Worm (Caenorhabditis elegans) whole organism, L2 larva: ENCODE measurements around the gene cpna-5.

Source experiments
- C34F6.9 ChIP-seq: fragments of 150-350 bp; optimal IDR thresholded peaks from 2 replicates; lab custom pipeline; 2014; ENCODE audit warnings: missing biosample characterization, missing genetic modification characterization
- F13H6.1 ChIP-seq: sonication (generic microtip); optimal IDR thresholded peaks from 2 replicates; lab custom pipeline; 2016; ENCODE audit warnings: missing genetic modification characterization, missing compliant biosample characterization
- Y55F3AM.14 ChIP-seq: fragments of 200-800 bp; sonication (Bioruptor generic); optimal IDR thresholded peaks from 2 replicates; lab custom pipeline; 2018; ENCODE audit warnings: mild to moderate bottlenecking, missing genetic modification characterization, missing compliant biosample characterization
- alr-1 ChIP-seq: fragments of 150-350 bp; optimal IDR thresholded peaks from 2 replicates; lab custom pipeline; 2014; ENCODE audit warnings: missing biosample characterization, missing genetic modification characterization
- aly-2 ChIP-seq: fragments of 150-350 bp; optimal IDR thresholded peaks from 2 replicates; lab custom pipeline; 2014; ENCODE audit warnings: missing biosample characterization, missing genetic modification characterization
- blmp-1 ChIP-seq: sonication (generic microtip); optimal IDR thresholded peaks from 2 replicates; lab custom pipeline; 2017; ENCODE audit warnings: missing genetic modification characterization, mild to moderate bottlenecking, missing compliant biosample characterization, antibody characterized with exemption, moderate library complexity; ENCODE audit not compliant: insufficient read depth
- ceh-16 ChIP-seq: fragments of 150-350 bp; optimal IDR thresholded peaks from 2 replicates; lab custom pipeline; 2014; ENCODE audit warnings: missing biosample characterization, missing genetic modification characterization
- crh-2 ChIP-seq: sonication (generic microtip); optimal IDR thresholded peaks from 2 replicates; lab custom pipeline; 2017; ENCODE audit warnings: missing biosample characterization, missing genetic modification characterization
- dmd-4 ChIP-seq: sonication (generic microtip); optimal IDR thresholded peaks from 2 replicates; lab custom pipeline; 2017; ENCODE audit warnings: missing biosample characterization, missing genetic modification characterization
- egl-27 ChIP-seq: sonication (generic microtip); optimal IDR thresholded peaks from 3 replicates; lab custom pipeline; 2017; ENCODE audit warnings: missing biosample characterization, missing genetic modification reagents, missing genetic modification characterization
- elt-1 ChIP-seq: fragments of 150-350 bp; optimal IDR thresholded peaks from 2 replicates; lab custom pipeline; 2014; ENCODE audit warnings: missing biosample characterization, missing genetic modification characterization
- elt-3 ChIP-seq: sonication (generic microtip); optimal IDR thresholded peaks from 2 replicates; lab custom pipeline; 2017; ENCODE audit warnings: missing biosample characterization, missing genetic modification characterization
- fos-1 ChIP-seq: fragments of 150-350 bp; optimal IDR thresholded peaks from 2 replicates; lab custom pipeline; 2014; ENCODE audit warnings: missing biosample characterization, missing genetic modification characterization
- lsy-2 ChIP-seq, 2 experiments: fragments of 150-350 bp in 1 of 2; sonication (generic microtip) in 1 of 2; optimal IDR thresholded peaks; 2 replicates each; lab custom pipeline; 2014 to 2017; ENCODE audit warnings: missing biosample characterization in 2 of 2, missing genetic modification characterization in 2 of 2
- mdl-1 ChIP-seq, 2 experiments: fragments of 150-350 bp in 1 of 2; sonication (generic microtip) in 1 of 2; optimal IDR thresholded peaks; 2 replicates each; lab custom pipeline; 2017; ENCODE audit warnings: missing biosample characterization in 2 of 2, missing genetic modification characterization in 2 of 2
- nhr-12 ChIP-seq: fragments of 150-350 bp; optimal IDR thresholded peaks from 2 replicates; lab custom pipeline; 2014; ENCODE audit warnings: missing biosample characterization, missing genetic modification characterization
- nhr-129 ChIP-seq: fragments of 150-350 bp; optimal IDR thresholded peaks from 2 replicates; lab custom pipeline; 2014; ENCODE audit warnings: missing biosample characterization, missing genetic modification characterization
- nhr-21 ChIP-seq: fragments of 150-350 bp; optimal IDR thresholded peaks from 2 replicates; lab custom pipeline; 2014; ENCODE audit warnings: missing biosample characterization, missing genetic modification characterization
- nhr-237 ChIP-seq: fragments of 150-350 bp; optimal IDR thresholded peaks from 2 replicates; lab custom pipeline; 2014; ENCODE audit warnings: missing biosample characterization, missing genetic modification characterization
- nhr-25 ChIP-seq: fragments of 150-350 bp; sonication (generic microtip); optimal IDR thresholded peaks from 3 replicates; lab custom pipeline; 2014; ENCODE audit warnings: missing biosample characterization, missing genetic modification characterization
- nhr-77 ChIP-seq: fragments of 150-350 bp; optimal IDR thresholded peaks from 2 replicates; lab custom pipeline; 2014; ENCODE audit warnings: missing biosample characterization, missing genetic modification characterization
- peb-1 ChIP-seq: fragments of 150-350 bp; optimal IDR thresholded peaks from 2 replicates; lab custom pipeline; 2014; ENCODE audit warnings: missing biosample characterization, missing genetic modification characterization
- sem-4 ChIP-seq: fragments of 150-350 bp; optimal IDR thresholded peaks from 2 replicates; lab custom pipeline; 2014; ENCODE audit warnings: missing biosample characterization, missing genetic modification reagents, missing genetic modification characterization
- skn-1 ChIP-seq: sonication (generic microtip); optimal IDR thresholded peaks from 2 replicates; lab custom pipeline; 2017; ENCODE audit warnings: missing biosample characterization, missing genetic modification characterization
- sma-3 ChIP-seq: sonication (generic microtip); optimal IDR thresholded peaks from 2 replicates; lab custom pipeline; 2016; ENCODE audit warnings: missing genetic modification reagents, missing genetic modification characterization, missing compliant biosample characterization
- sma-9 ChIP-seq, 2 experiments: fragments of 150-350 bp in 1 of 2; sonication (generic microtip) in 1 of 2; optimal IDR thresholded peaks; 2 replicates each; lab custom pipeline; 2014 to 2016; ENCODE audit warnings: missing genetic modification characterization in 2 of 2, mild to moderate bottlenecking in 1 of 2, missing biosample characterization in 1 of 2, missing compliant biosample characterization in 1 of 2, missing genetic modification reagents in 1 of 2, moderate library complexity in 1 of 2
- unc-39 ChIP-seq: fragments of 150-350 bp; optimal IDR thresholded peaks from 2 replicates; lab custom pipeline; 2014; ENCODE audit warnings: missing biosample characterization, missing genetic modification characterization
- unc-55 ChIP-seq: fragments of 150-350 bp; sonication (generic microtip); optimal IDR thresholded peaks from 3 replicates; lab custom pipeline; 2014; ENCODE audit warnings: missing biosample characterization, missing genetic modification reagents, missing genetic modification characterization

The cpna-5 gene

ce11 chrII:7663704-7664660, 54.4 kb downstream of the cpna-5 start, which contains the start of the genes F18A1.7 and rpa-1:
TSS of gene F18A1.7 (minus strand) at chrII:7663754.
TSS of gene rpa-1 (plus strand) at chrII:7664582.
- no peak for TF ChIP-seq aly-2 (tag; lab: Kevin White, UChicago)
- TF ChIP-seq lsy-2 (tag; optimal IDR thresholded peaks at IDR 0.05; lab: Kevin White, UChicago), result peak in 1 of 2 experiments; percentile 37
- TF ChIP-seq C34F6.9 (tag; lab: Kevin White, UChicago), result peak; percentile 55
- TF ChIP-seq nhr-129 (tag; lab: Kevin White, UChicago), result peak; percentile 36
- no peak for TF ChIP-seq ceh-16 (tag; lab: Kevin White, UChicago)
- peak; percentile 9 for TF ChIP-seq fos-1 (tag; lab: Kevin White, UChicago)
- TF ChIP-seq unc-55 (GFP tag; lab: Kevin White, UChicago), result peak; percentile 24
- TF ChIP-seq, all 48 proteins: peak for 5

ce11 chrII:7663028-7663427, 55.4 kb downstream of the cpna-5 start:
- TF ChIP-seq ceh-16 (tag; lab: Kevin White, UChicago), result no peak
- no peak for TF ChIP-seq unc-55 (GFP tag; lab: Kevin White, UChicago)
- no peak for TF ChIP-seq F13H6.1 (tag; lab: Kevin White, UChicago)
- no peak for TF ChIP-seq crh-2 (tag; lab: Kevin White, UChicago)
- TF ChIP-seq elt-3 (tag; lab: Kevin White, UChicago), result no peak
- TF ChIP-seq mdl-1 (tag; optimal IDR thresholded peaks at IDR 0.05; lab: Kevin White, UChicago), result no peak
- TF ChIP-seq nhr-12 (tag; lab: Kevin White, UChicago), result no peak
- TF ChIP-seq peb-1, result no peak
- no peak for TF ChIP-seq nhr-21 (tag; lab: Kevin White, UChicago)
- TF ChIP-seq dmd-4 (tag; lab: Kevin White, UChicago), result no peak
- TF ChIP-seq sma-3 (GFP tag; lab: Kevin White, UChicago), result no peak
- TF ChIP-seq nhr-25 (tag; lab: Kevin White, UChicago), result no peak
- no peak for TF ChIP-seq blmp-1 (tag; lab: Kevin White, UChicago)
- TF ChIP-seq skn-1 (tag; lab: Kevin White, UChicago), result no peak
- no peak for TF ChIP-seq Y55F3AM.14 (GFP tag; lab: Kevin White, UChicago)
- no peak for TF ChIP-seq elt-1 (tag; lab: Kevin White, UChicago)
- TF ChIP-seq sma-9 (GFP tag; optimal IDR thresholded peaks at IDR 0.05; lab: Kevin White, UChicago), result no peak
- TF ChIP-seq sma-9 (tag; optimal IDR thresholded peaks at IDR 0.05; lab: Kevin White, UChicago), result no peak

DNA sequence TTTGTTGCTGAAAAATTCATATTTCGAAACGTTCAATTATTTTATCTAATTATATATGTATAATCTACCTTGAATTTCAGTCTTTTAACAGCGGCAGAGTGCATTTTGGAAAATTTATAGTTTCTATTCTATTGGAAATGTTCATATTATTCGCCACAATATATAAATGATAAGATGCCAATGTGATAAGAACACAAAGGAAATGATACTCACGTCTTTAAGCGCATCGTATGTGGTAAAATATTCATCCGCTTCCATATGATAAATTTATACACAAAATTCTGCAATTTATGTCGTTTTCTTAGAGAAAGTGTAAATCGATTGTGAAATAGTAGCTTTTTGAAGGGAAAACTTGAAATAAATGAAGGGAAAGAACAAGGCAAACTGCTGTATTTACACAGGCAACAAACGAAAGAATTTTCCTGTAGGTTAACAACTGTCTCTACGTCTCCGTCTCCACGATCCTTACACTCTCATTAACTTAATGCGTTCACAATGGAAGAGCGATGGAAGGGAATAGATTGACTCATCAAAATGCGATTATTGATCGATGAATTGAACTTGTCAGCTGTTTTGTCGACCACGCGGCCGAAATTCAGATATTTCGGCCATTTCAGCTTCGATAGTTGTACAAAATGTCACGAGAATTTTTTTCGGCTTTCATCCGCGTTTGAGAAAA, 56.2 kb downstream of the cpna-5 start, which contains the start of gene alfa-1:
alfa-1 (minus strand) TSS at position 515 of the 679 bp plus-strand sequence.
- TF ChIP-seq sma-9 (GFP tag; optimal IDR thresholded peaks at IDR 0.05; lab: Kevin White, UChicago) (peak; percentile 10), sma-9 (tag; optimal IDR thresholded peaks at IDR 0.05; lab: Kevin White, UChicago) (no peak), nhr-129 (tag; lab: Kevin White, UChicago) (peak; percentile 26), sem-4 (tag; lab: Kevin White, UChicago) (no peak), unc-39 (tag; lab: Kevin White, UChicago) (no peak), egl-27 (tag; lab: Kevin White, UChicago) (no peak), sma-3 (GFP tag; lab: Kevin White, UChicago) (no peak), unc-55 (GFP tag; lab: Kevin White, UChicago) (no peak), F13H6.1 (tag; lab: Kevin White, UChicago) (peak; percentile 32), fos-1 (tag; lab: Kevin White, UChicago) (peak; percentile 57), nhr-77 (tag; lab: Kevin White, UChicago) (no peak), C34F6.9 (tag; lab: Kevin White, UChicago) (peak; percentile 49), Y55F3AM.14 (GFP tag; lab: Kevin White, UChicago) (no peak), mdl-1 (tag; optimal IDR thresholded peaks at IDR 0.05; lab: Kevin White, UChicago) (no peak), nhr-237 (tag; lab: Kevin White, UChicago) (no peak), alr-1 (no peak)
- TF ChIP-seq, all 48 proteins: peak for 5
